Fruit fly (Drosophila melanogaster): ENCODE data around the gene Rheb.

The Rheb gene

DNA sequence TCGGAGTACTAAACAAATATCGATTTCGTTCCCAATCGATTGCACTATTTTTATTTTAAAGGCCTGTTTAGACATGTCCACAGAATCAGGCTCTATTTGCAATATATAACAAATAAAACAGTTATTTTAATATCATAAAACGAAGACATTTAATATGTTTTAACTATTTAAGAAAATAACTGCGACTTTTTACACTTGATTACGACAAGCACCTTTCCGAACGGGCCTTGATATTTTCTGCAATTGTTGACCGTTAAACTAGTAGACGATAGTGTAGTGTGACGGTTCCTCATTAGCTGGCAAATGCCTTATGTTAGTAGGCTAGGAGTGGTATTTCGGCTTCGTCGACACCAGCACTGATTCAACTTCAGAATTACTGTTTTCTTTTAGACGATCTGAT lies at the start of gene Rheb, which contains the start of gene CG2931 (continued):
- TF ChIP-seq Mes4 (GFP tag; optimal IDR thresholded peaks at IDR 0.05) (no peak), D (optimal IDR thresholded peaks at IDR 0.05) (no peak), D (GFP tag; optimal IDR thresholded peaks at IDR 0.05) (no peak), tin (GFP tag; optimal IDR thresholded peaks at IDR 0.05) (peak; percentile 67), crc (GFP tag; optimal IDR thresholded peaks at IDR 0.05) (no peak), row (GFP tag; IDR thresholded peaks at IDR 0.05) (peak; percentile 94), klu (GFP tag; IDR thresholded peaks at IDR 0.05) (peak; percentile 25; the same call in 1 of the 2 replicates), nerfin-1 (tag; optimal IDR thresholded peaks at IDR 0.05) (peak; percentile 27), CG13424 (tag; optimal IDR thresholded peaks at IDR 0.05) (peak; percentile 75), CG9609 (GFP tag; optimal IDR thresholded peaks at IDR 0.05) (no peak), CG11723 (GFP tag; optimal IDR thresholded peaks at IDR 0.05) (peak; percentile 8), CG2202 (tag; optimal IDR thresholded peaks at IDR 0.05) (no peak), CG12104 (GFP tag; optimal IDR thresholded peaks at IDR 0.05) (no peak), ab (GFP tag; optimal IDR thresholded peaks at IDR 0.05) (no peak), corto (GFP tag; optimal IDR thresholded peaks at IDR 0.05) (peak; percentile 41), NK7.1 (GFP tag; optimal IDR thresholded peaks at IDR 0.05) (no peak), nom (GFP tag; optimal IDR thresholded peaks at IDR 0.05) (no peak), D19A (tag; optimal IDR thresholded peaks at IDR 0.05) (peak; percentile 48), Ravus (GFP tag; IDR thresholded peaks at IDR 0.05) (no peak), CG18262 (tag; optimal IDR thresholded peaks at IDR 0.05) (peak; percentile 57), B-H2 (GFP tag; optimal IDR thresholded peaks at IDR 0.05) (peak; percentile 72), Six4 (GFP tag; optimal IDR thresholded peaks at IDR 0.05) (peak; percentile 33), CG10147 (GFP tag; optimal IDR thresholded peaks at IDR 0.05) (peak; percentile 23), Atf-2 (GFP tag; optimal IDR thresholded peaks at IDR 0.05) (peak; percentile 37), p53 (GFP tag; optimal IDR thresholded peaks at IDR 0.05) (peak; percentile 15), PHDP (tag; optimal IDR thresholded peaks at IDR 0.05) (peak; percentile 75), twi (tag; optimal IDR thresholded peaks at IDR 0.05) (peak; percentile 34), CG2678 (tag; optimal IDR thresholded peaks at IDR 0.05) (peak; percentile 65), ATbp (GFP tag; optimal IDR thresholded peaks at IDR 0.05) (no peak), dan (GFP tag; IDR thresholded peaks at IDR 0.05) (no peak), E2f2 (GFP tag; IDR thresholded peaks at IDR 0.05) (peak; percentile 51; the same call in 1 of the 2 replicates), cato (GFP tag; optimal IDR thresholded peaks at IDR 0.05; ENCODE audit: borderline replicate concordance) (no peak), fd64A (GFP tag; optimal IDR thresholded peaks at IDR 0.05) (no peak), CG16863 (GFP tag; optimal IDR thresholded peaks at IDR 0.05) (peak; percentile 30), CG8924 (tag; optimal IDR thresholded peaks at IDR 0.05) (peak; percentile 72), jumu (GFP tag; optimal IDR thresholded peaks at IDR 0.05) (peak; percentile 30), CG13775 (GFP tag; optimal IDR thresholded peaks at IDR 0.05) (peak; percentile 70), CG2712 (tag; optimal IDR thresholded peaks at IDR 0.05) (peak; percentile 78), CG33557 (GFP tag; optimal IDR thresholded peaks at IDR 0.05) (peak; percentile 44), HLH4C (GFP tag; IDR thresholded peaks at IDR 0.05; ENCODE audit: partially characterized antibody) (peak; percentile 65), zen (tag; optimal IDR thresholded peaks at IDR 0.05) (peak; percentile 62), lov (optimal IDR thresholded peaks at IDR 0.05) (no peak), lov (GFP tag; IDR thresholded peaks at IDR 0.05) (peak; percentile 27; the same call in 1 of the 3 replicates), CG8089 (GFP tag; optimal IDR thresholded peaks at IDR 0.05) (peak; percentile 4), CG6272 (GFP tag; IDR thresholded peaks at IDR 0.05) (peak; percentile 68), CG17186 (GFP tag; optimal IDR thresholded peaks at IDR 0.05) (peak; percentile 69), wdn (GFP tag; IDR thresholded peaks at IDR 0.05) (no peak), CG3847 (GFP tag; IDR thresholded peaks at IDR 0.05) (peak; percentile 78), CG4404 (GFP tag; IDR thresholded peaks at IDR 0.05) (no peak), grau (tag; optimal IDR thresholded peaks at IDR 0.05) (peak; percentile 67), CG7786 (GFP tag; optimal IDR thresholded peaks at IDR 0.05) (peak; percentile 19), disco-r (GFP tag; optimal IDR thresholded peaks at IDR 0.05) (no peak)
